Fruit fly (Drosophila melanogaster): Measurements from ENCODE around the gene Coprox.

- peak; percentile 87 for TF ChIP-seq Pif1B (GFP tag; optimal IDR thresholded peaks at IDR 0.05)
- TF ChIP-seq CG15710 (tag; optimal IDR thresholded peaks at IDR 0.05) = peak; percentile 74
- TF ChIP-seq CG17806 (tag; optimal IDR thresholded peaks at IDR 0.05) = peak; percentile 83
- TF ChIP-seq CG4496 (GFP tag; IDR thresholded peaks at IDR 0.05) = peak; percentile 91; the same call in 1 of the 3 replicates
- no peak for TF ChIP-seq CG13204 (GFP tag; optimal IDR thresholded peaks at IDR 0.05)
- no peak for TF ChIP-seq CG14655 (GFP tag; optimal IDR thresholded peaks at IDR 0.05)
- peak; percentile 82 for TF ChIP-seq CG34367 (tag; optimal IDR thresholded peaks at IDR 0.05)
- TF ChIP-seq CG8159 (tag; optimal IDR thresholded peaks at IDR 0.05) = peak; percentile 82
- peak; percentile 49 for TF ChIP-seq Snoo (tag; optimal IDR thresholded peaks at IDR 0.05)
- peak; percentile 39 for TF ChIP-seq gl (tag; optimal IDR thresholded peaks at IDR 0.05)
- no peak for TF ChIP-seq fd96Ca (GFP tag; IDR thresholded peaks at IDR 0.05)
- TF ChIP-seq Ets98B (GFP tag; IDR thresholded peaks at IDR 0.05) = peak; percentile 90
These were observed 42.0 kb upstream of the Coprox start for dm6 chr2L:6922091-6922753.

Measured in whole organism, pupa.